Fruit fly (Drosophila melanogaster) whole organism, embryonic: ENCODE measurements around the gene Or85c.
A peak's percentile ranks its signal among the peaks of the same experiment; 100 is the strongest.

ENCODE experiments used
- CG11504 ChIP-seq: fragments of 200-800 bp; sonication (Bioruptor generic); optimal IDR thresholded peaks from 3 replicates; lab custom pipeline; 2019; ENCODE audit warnings: missing biosample characterization, mild to moderate bottlenecking, missing genetic modification characterization, moderate library complexity
- CG8924 ChIP-seq: fragments of 200-800 bp; optimal IDR thresholded peaks from 3 replicates; lab custom pipeline; 2019; ENCODE audit warnings: missing biosample characterization, mild to moderate bottlenecking, missing genetic modification characterization, moderate library complexity
- NFAT ChIP-seq: fragments of 200-800 bp; sonication (Bioruptor generic); IDR thresholded peaks from 2 replicates; pipeline ENCODE4 v1.3.6; 2022; ENCODE audit warnings: missing biosample characterization, missing genetic modification characterization
- fd64A ChIP-seq: fragments of 200-800 bp; sonication (Bioruptor generic); optimal IDR thresholded peaks from 3 replicates; lab custom pipeline; 2018; ENCODE audit warnings: missing biosample characterization, mild to moderate bottlenecking, missing genetic modification characterization
- otp ChIP-seq: fragments of 200-800 bp; sonication (Bioruptor generic); IDR thresholded peaks from 3 replicates; pipeline ENCODE4, ENCODE4 v1.3.6; 2022; ENCODE audit warnings: missing biosample characterization, missing genetic modification characterization
- slp2 ChIP-seq: fragments of 200-800 bp; sonication (Bioruptor generic); optimal IDR thresholded peaks from 2 replicates; lab custom pipeline; 2016; ENCODE audit warnings: missing biosample characterization, missing genetic modification characterization
- tio ChIP-seq: fragments of 200-800 bp; sonication (Bioruptor generic); optimal IDR thresholded peaks from 2 replicates; lab custom pipeline; 2017; ENCODE audit warnings: missing biosample characterization, missing genetic modification characterization, inconsistent platforms

DNA sequence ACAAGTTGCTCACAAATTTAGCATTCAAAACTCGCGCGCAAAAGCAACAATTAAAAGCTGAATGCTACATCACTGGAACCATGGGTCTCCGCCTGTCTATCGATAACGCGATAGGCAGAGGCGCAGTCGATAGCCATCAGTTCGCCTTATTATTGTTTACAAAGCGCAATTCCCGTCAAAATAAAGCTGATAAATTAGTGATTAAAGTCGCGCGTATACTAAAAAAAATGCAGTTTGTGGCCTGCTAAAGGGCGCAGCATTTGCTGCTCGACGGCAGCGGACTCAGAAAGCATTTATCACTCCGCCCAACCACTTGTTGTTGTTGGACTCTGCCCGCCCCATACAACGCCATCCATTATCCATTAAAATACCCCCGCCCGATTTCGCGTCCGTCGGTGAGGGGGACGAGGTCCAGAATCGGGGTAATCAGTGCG lies 4.9 kb upstream of the Or85c start, which contains the start of gene CG11737:
- TF ChIP-seq otp (no peak), tio (no peak), slp2 (GFP tag; lab: Kevin White, UChicago) (no peak), fd64A (no peak), CG8924 (tag; lab: Kevin White, UChicago) (no peak), NFAT (GFP tag; lab: Robert Waterston, UW) (no peak), CG11504 (tag; lab: Kevin White, UChicago) (peak; percentile 61)
